Worm (Caenorhabditis elegans) whole organism, L4 larva: ENCODE results near the gene mlt-8.

Experiments used
- F26F4.8 ChIP-seq: fragments of 200-800 bp; sonication (Bioruptor generic); conservative IDR thresholded peaks from 2 replicates; pipeline ENCODE4 v1.3.6; 2022; ENCODE audit warnings: missing genetic modification characterization, missing compliant biosample characterization
- T20F7.1 ChIP-seq: fragments of 200-800 bp; sonication (Bioruptor generic); optimal IDR thresholded peaks from 2 replicates; lab custom pipeline; 2018; ENCODE audit warnings: mild to moderate bottlenecking, missing genetic modification characterization, missing compliant biosample characterization
- ZK337.2 ChIP-seq: fragments of 200-800 bp; sonication (Bioruptor generic); IDR thresholded peaks from 2 replicates; pipeline ENCODE4 v1.3.6; 2022; ENCODE audit warnings: missing genetic modification reagents, missing genetic modification characterization, missing compliant biosample characterization
- aha-1 ChIP-seq: fragments of 150-350 bp; peaks from one replicate; lab custom pipeline; 2014; ENCODE audit warnings: missing biosample characterization, missing genetic modification characterization
- ama-1 ChIP-seq: fragments of 150-350 bp; optimal IDR thresholded peaks from 2 replicates; lab custom pipeline; 2014; ENCODE audit warnings: inconsistent platforms, mixed read lengths
- ceh-20 ChIP-seq: fragments of 200-800 bp; sonication (Bioruptor generic); IDR thresholded peaks from 2 replicates; pipeline ENCODE4 v1.3.6; 2022; ENCODE audit warnings: missing genetic modification reagents, missing genetic modification characterization, missing compliant biosample characterization
- ceh-28 ChIP-seq: fragments of 150-350 bp; optimal IDR thresholded peaks from 2 replicates; lab custom pipeline; 2014; ENCODE audit warnings: missing biosample characterization, missing genetic modification reagents, missing genetic modification characterization
- ctbp-1 ChIP-seq: fragments of 200-800 bp; sonication (Bioruptor generic); IDR thresholded peaks from 2 replicates; pipeline ENCODE4 v1.3.6; 2022; ENCODE audit warnings: missing genetic modification reagents, missing genetic modification characterization, missing compliant biosample characterization
- daf-16 ChIP-seq, 3 experiments: sonication (generic microtip); optimal IDR thresholded peaks; 2 replicates each; lab custom pipeline; 2016 to 2017; ENCODE audit warnings: missing genetic modification characterization in 3 of 3, missing genetic modification reagents in 3 of 3, mild to moderate bottlenecking in 2 of 3, missing compliant biosample characterization in 2 of 3, missing biosample characterization in 1 of 3, moderate library complexity in 1 of 3
- daf-19 ChIP-seq: fragments of 200-800 bp; sonication (Bioruptor generic); conservative IDR thresholded peaks from 2 replicates; pipeline ENCODE4 v1.3.6; 2022; ENCODE audit warnings: missing genetic modification characterization, missing compliant biosample characterization
- duxl-1 ChIP-seq: sonication (generic microtip); optimal IDR thresholded peaks from 2 replicates; lab custom pipeline; 2016; ENCODE audit warnings: mild to moderate bottlenecking, missing genetic modification characterization, moderate library complexity, missing compliant biosample characterization; ENCODE audit not compliant: poor library complexity
- egl-43 ChIP-seq: fragments of 200-800 bp; sonication (Bioruptor generic); IDR thresholded peaks from 2 replicates; pipeline ENCODE4 v1.3.6; 2022; ENCODE audit warnings: missing genetic modification reagents, missing genetic modification characterization, missing compliant biosample characterization
- fkh-10 ChIP-seq: fragments of 150-350 bp; optimal IDR thresholded peaks from 2 replicates; lab custom pipeline; 2014; ENCODE audit warnings: missing biosample characterization, missing genetic modification reagents, missing genetic modification characterization
- hif-1 ChIP-seq, 2 experiments: sonication (generic microtip); optimal IDR thresholded peaks; 2 replicates each; lab custom pipeline; 2016 to 2017; ENCODE audit warnings: missing compliant biosample characterization in 2 of 2, missing genetic modification characterization in 2 of 2, missing genetic modification reagents in 2 of 2, missing genotype in 2 of 2, mild to moderate bottlenecking in 1 of 2
- hlh-11 ChIP-seq: fragments of 200-800 bp; sonication (Bioruptor generic); optimal IDR thresholded peaks from 2 replicates; lab custom pipeline; 2018; ENCODE audit warnings: mild to moderate bottlenecking, missing genetic modification characterization, missing compliant biosample characterization
- hlh-30 ChIP-seq: sonication (generic microtip); optimal IDR thresholded peaks from 2 replicates; lab custom pipeline; 2017; ENCODE audit warnings: antibody characterized with exemption, mild to moderate bottlenecking, missing genetic modification characterization, missing compliant biosample characterization; ENCODE audit not compliant: insufficient read depth
- hmg-1.1 ChIP-seq: fragments of 200-800 bp; sonication (Bioruptor generic); IDR thresholded peaks from 2 replicates; pipeline ENCODE4 v1.3.6; 2022; ENCODE audit warnings: missing genetic modification reagents, missing genetic modification characterization, missing compliant biosample characterization
- lim-7 ChIP-seq: fragments of 200-800 bp; sonication (Bioruptor generic); IDR thresholded peaks from 2 replicates; pipeline ENCODE4 v1.3.6; 2022; ENCODE audit warnings: missing genetic modification characterization, missing compliant biosample characterization
- lin-29 ChIP-seq: fragments of 200-800 bp; sonication (Bioruptor generic); IDR thresholded peaks from 2 replicates; pipeline ENCODE4 v1.3.6; 2022; ENCODE audit warnings: missing genetic modification reagents, missing genetic modification characterization, missing compliant biosample characterization
- madf-5 ChIP-seq, 2 experiments: fragments of 200-800 bp; sonication (Bioruptor generic); IDR thresholded peaks; 2 replicates each; pipeline ENCODE4 v1.3.6; 2022; ENCODE audit warnings: missing compliant biosample characterization in 2 of 2, missing genetic modification characterization in 2 of 2
- mdt-29 ChIP-seq: fragments of 200-800 bp; sonication (Bioruptor generic); IDR thresholded peaks from 2 replicates; pipeline ENCODE4 v1.3.6; 2022; ENCODE audit warnings: missing genetic modification reagents, missing genetic modification characterization, missing compliant biosample characterization
- mep-1 ChIP-seq: fragments of 150-350 bp; sonication (generic microtip); optimal IDR thresholded peaks from 3 replicates; lab custom pipeline; 2014; ENCODE audit warnings: missing biosample characterization, missing genetic modification characterization
- mxl-2 ChIP-seq: fragments of 200-800 bp; sonication (Bioruptor generic); conservative IDR thresholded peaks from 2 replicates; pipeline ENCODE4 v1.3.6; 2022; ENCODE audit warnings: missing genetic modification reagents, missing genetic modification characterization, missing compliant biosample characterization
- mxl-3 ChIP-seq: fragments of 200-800 bp; sonication (Bioruptor generic); optimal IDR thresholded peaks from 2 replicates; lab custom pipeline; 2018; ENCODE audit warnings: mild to moderate bottlenecking, missing genetic modification characterization, missing compliant biosample characterization
- nhr-111 ChIP-seq: fragments of 200-800 bp; sonication (Bioruptor generic); optimal IDR thresholded peaks from 2 replicates; lab custom pipeline; 2018; ENCODE audit warnings: mild to moderate bottlenecking, missing genetic modification characterization, missing compliant biosample characterization
- nhr-28 ChIP-seq: fragments of 150-350 bp; optimal IDR thresholded peaks from 2 replicates; lab custom pipeline; 2014; ENCODE audit warnings: missing biosample characterization, missing genetic modification characterization
- nhr-6 ChIP-seq: fragments of 150-350 bp; optimal IDR thresholded peaks from 2 replicates; lab custom pipeline; 2014; ENCODE audit warnings: missing biosample characterization, missing genetic modification characterization
- rbr-2 ChIP-seq: sonication (generic microtip); optimal IDR thresholded peaks from 2 replicates; lab custom pipeline; 2016; ENCODE audit warnings: missing genotype, missing genetic modification characterization, missing compliant biosample characterization
- saeg-2 ChIP-seq: fragments of 200-800 bp; sonication (Bioruptor generic); IDR thresholded peaks from 2 replicates; pipeline ENCODE4 v1.3.6; 2022; ENCODE audit warnings: missing genetic modification reagents, missing genetic modification characterization, missing compliant biosample characterization
- set-16 ChIP-seq: fragments of 200-800 bp; sonication (Bioruptor generic); IDR thresholded peaks from 2 replicates; pipeline ENCODE4 v1.3.6; 2022; ENCODE audit warnings: missing genetic modification reagents, missing genetic modification characterization, missing compliant biosample characterization
- snpc-1.2 ChIP-seq: fragments of 200-800 bp; sonication (Bioruptor generic); IDR thresholded peaks from 2 replicates; pipeline ENCODE4 v1.3.6; 2022; ENCODE audit warnings: missing genetic modification reagents, missing genetic modification characterization, missing compliant biosample characterization
- snpc-4 ChIP-seq: fragments of 150-350 bp; optimal IDR thresholded peaks from 2 replicates; lab custom pipeline; 2014; ENCODE audit warnings: missing biosample characterization, missing genetic modification characterization
- spr-1 ChIP-seq: sonication (generic microtip); optimal IDR thresholded peaks from 2 replicates; lab custom pipeline; 2016; ENCODE audit warnings: mild to moderate bottlenecking, missing genetic modification characterization, missing compliant biosample characterization
- unc-130 ChIP-seq: sonication (generic microtip); optimal IDR thresholded peaks from 2 replicates; lab custom pipeline; 2016; ENCODE audit warnings: missing genetic modification reagents, missing genetic modification characterization, missing compliant biosample characterization
- unc-39 ChIP-seq: sonication (generic microtip); optimal IDR thresholded peaks from 2 replicates; lab custom pipeline; 2017; ENCODE audit warnings: missing biosample characterization, missing genetic modification characterization
- unc-62 ChIP-seq, 3 experiments: fragments of 150-350 bp in 1 of 3; sonication (generic microtip); optimal IDR thresholded peaks in 2 of 3; peaks in 1 of 3; 1 replicate in 1 of 3; 2 replicates in 2 of 3; lab custom pipeline; 2014 to 2017; ENCODE audit warnings: missing biosample characterization in 3 of 3, missing genetic modification characterization in 3 of 3, missing genetic modification reagents in 3 of 3, missing genotype in 1 of 3
- zip-2 ChIP-seq: fragments of 150-350 bp; optimal IDR thresholded peaks from 2 replicates; lab custom pipeline; 2014; ENCODE audit warnings: missing biosample characterization, missing genetic modification characterization
- ztf-7 ChIP-seq: fragments of 150-350 bp; optimal IDR thresholded peaks from 2 replicates; lab custom pipeline; 2014; ENCODE audit warnings: missing biosample characterization, missing genetic modification characterization

The mlt-8 gene

ce11 chrII:551245-551904, 20.5 kb downstream of the mlt-8 start, which contains the start of gene lips-7:
Gene lips-7, plus strand, starts transcription at chrII:551854.
- TF ChIP-seq nhr-111: peak; percentile 23
- TF ChIP-seq aha-1: peak; percentile 20
- TF ChIP-seq F26F4.8 (GFP tag; lab: Robert Waterston, UW): 0 out of 2 replicates have a peak, but pooled peaks have one; percentile 44
- TF ChIP-seq unc-62 (GFP tag; optimal IDR thresholded peaks at IDR 0.05 in 1 of 2; lab: Kevin White, UChicago): peak in 1 of 2 experiments; percentile 84
- no peak for TF ChIP-seq unc-62 (tag; optimal IDR thresholded peaks at IDR 0.05; lab: Kevin White, UChicago)
- TF ChIP-seq nhr-28: no peak
- peak; percentile 74 for TF ChIP-seq set-16 (GFP tag; lab: Robert Waterston, UW)
- TF ChIP-seq, all 104 proteins: peak for 5

- TF ChIP-seq set-16 (GFP tag; lab: Robert Waterston, UW) (no peak), unc-62 (GFP tag; optimal IDR thresholded peaks at IDR 0.05 in 1 of 2; lab: Kevin White, UChicago) (peak in 1 of 2 experiments; percentile 89), unc-62 (tag; optimal IDR thresholded peaks at IDR 0.05; lab: Kevin White, UChicago) (no peak), zip-2 (tag; lab: Kevin White, UChicago) (no peak)
Measured at ce11 chrII:549501-549900, 22.4 kb downstream of the mlt-8 start.

- TF ChIP-seq ceh-20 (GFP tag; lab: Robert Waterston, UW) (no peak), mdt-29 (GFP tag; lab: Robert Waterston, UW) (no peak), fkh-10 (no peak), spr-1 (no peak), saeg-2 (GFP tag; lab: Robert Waterston, UW) (no peak), daf-19 (GFP tag; lab: Robert Waterston, UW) (no peak), ama-1 (lab: Kevin White, UChicago) (no peak), madf-5 (GFP tag; IDR thresholded peaks at IDR 0.05; lab: Robert Waterston, UW) (no peak), ztf-7 (tag; lab: Kevin White, UChicago) (no peak), zip-2 (tag; lab: Kevin White, UChicago) (no peak), rbr-2 (tag; lab: Kevin White, UChicago) (no peak), snpc-4 (tag; lab: Kevin White, UChicago) (no peak), mxl-2 (GFP tag; lab: Robert Waterston, UW) (no peak), hif-1 (tag; optimal IDR thresholded peaks at IDR 0.05; lab: Kevin White, UChicago) (no peak), unc-39 (tag; lab: Kevin White, UChicago) (no peak), nhr-6 (tag; lab: Kevin White, UChicago) (no peak), lin-29 (no peak), mep-1 (tag; lab: Kevin White, UChicago) (no peak)
Measured at ce11 chrII:546405-546804, 25.5 kb downstream of the mlt-8 start, which contains the start of gene mlt-10. Gene mlt-10, plus strand, starts transcription at chrII:546705.

- no peak for TF ChIP-seq madf-5 (GFP tag; IDR thresholded peaks at IDR 0.05; lab: Robert Waterston, UW)
- TF ChIP-seq hmg-1.1 (GFP tag; lab: Robert Waterston, UW): no peak
- TF ChIP-seq egl-43 (GFP tag; lab: Robert Waterston, UW): no peak
- peak; percentile 48 for TF ChIP-seq nhr-28
- peak; percentile 58 for TF ChIP-seq aha-1
- no peak for TF ChIP-seq lim-7
- no peak for TF ChIP-seq ctbp-1 (GFP tag; lab: Robert Waterston, UW)
- TF ChIP-seq hlh-11 (tag; lab: Kevin White, UChicago): peak; percentile 2
- peak; percentile 47 for TF ChIP-seq mxl-3
- no peak for TF ChIP-seq daf-16 (GFP tag; optimal IDR thresholded peaks at IDR 0.05; lab: Kevin White, UChicago)
- TF ChIP-seq daf-16 (tag; optimal IDR thresholded peaks at IDR 0.05; lab: Kevin White, UChicago): no peak
- TF ChIP-seq snpc-1.2: no peak
Measured at ce11 chrII:542416-542815, 29.5 kb downstream of the mlt-8 start.

- no peak for TF ChIP-seq ceh-28 (tag; lab: Kevin White, UChicago)
- TF ChIP-seq mxl-3: no peak
- no peak for TF ChIP-seq hlh-30 (tag; lab: Kevin White, UChicago)
- no peak for TF ChIP-seq ZK337.2 (GFP tag; lab: Robert Waterston, UW)
- TF ChIP-seq unc-130 (GFP tag; lab: Kevin White, UChicago): no peak
- no peak for TF ChIP-seq mxl-2 (GFP tag; lab: Robert Waterston, UW)
- no peak for TF ChIP-seq duxl-1
- TF ChIP-seq unc-39 (tag; lab: Kevin White, UChicago): no peak
- TF ChIP-seq T20F7.1: no peak
- TF ChIP-seq, all 104 proteins: peak for 0
Measured at ce11 chrII:536775-537174, 35.1 kb downstream of the mlt-8 start, which contains the start of gene T27A1.2. Gene T27A1.2, minus strand, starts transcription at chrII:536875.
